Fruit fly (Drosophila melanogaster) whole organism, embryonic: Measurements from ENCODE around the gene Cyp12a5.

Experiments
- Asciz ChIP-seq: fragments of 200-800 bp; sonication (Bioruptor generic); optimal IDR thresholded peaks from 2 replicates; lab custom pipeline; 2017; ENCODE audit warnings: missing biosample characterization, mild to moderate bottlenecking, missing genetic modification characterization, missing genetic modification reagents
- B-H1 ChIP-seq: fragments of 200-800 bp; sonication (Bioruptor generic); IDR thresholded peaks from 3 replicates; pipeline ENCODE4 v1.3.6; 2022; ENCODE audit warnings: missing biosample characterization, missing genetic modification characterization
- CG10543 ChIP-seq: fragments of 200-800 bp; sonication (Bioruptor generic); optimal IDR thresholded peaks from 3 replicates; lab custom pipeline; 2017; ENCODE audit warnings: missing biosample characterization, mild to moderate bottlenecking, missing genetic modification characterization, moderate library complexity
- CG10565 ChIP-seq: fragments of 200-800 bp; sonication (Bioruptor generic); optimal IDR thresholded peaks from 3 replicates; lab custom pipeline; 2016; ENCODE audit warnings: missing biosample characterization, mild to moderate bottlenecking, missing genetic modification characterization
- CG11560 ChIP-seq: fragments of 200-800 bp; sonication (Bioruptor generic); IDR thresholded peaks from 3 replicates; pipeline ENCODE4 v1.3.6; 2022; ENCODE audit warnings: missing biosample characterization, missing genetic modification characterization
- CG12236 ChIP-seq: fragments of 200-800 bp; sonication (Bioruptor generic); optimal IDR thresholded peaks from 2 replicates; lab custom pipeline; 2016; ENCODE audit warnings: missing biosample characterization, missing genetic modification characterization
- CG12299 ChIP-seq: fragments of 200-800 bp; sonication (Bioruptor generic); optimal IDR thresholded peaks from 2 replicates; lab custom pipeline; 2018; ENCODE audit warnings: missing biosample characterization, mild to moderate bottlenecking, missing genetic modification characterization
- CG14710 ChIP-seq: fragments of 200-800 bp; sonication (Bioruptor generic); optimal IDR thresholded peaks from 3 replicates; lab custom pipeline; 2019; ENCODE audit warnings: missing biosample characterization, mild to moderate bottlenecking, missing genetic modification characterization, moderate library complexity
- CG15269 ChIP-seq: fragments of 200-800 bp; sonication (Bioruptor generic); optimal IDR thresholded peaks from 2 replicates; lab custom pipeline; 2018; ENCODE audit warnings: missing biosample characterization, mild to moderate bottlenecking, missing genetic modification characterization, moderate library complexity
- CG1602 ChIP-seq: fragments of 200-800 bp; sonication (Bioruptor generic); optimal IDR thresholded peaks from 3 replicates; lab custom pipeline; 2016; ENCODE audit warnings: missing biosample characterization, missing genetic modification characterization
- CG16815 ChIP-seq: fragments of 200-800 bp; sonication (Bioruptor generic); optimal IDR thresholded peaks from 3 replicates; lab custom pipeline; 2017; ENCODE audit warnings: missing biosample characterization, mild to moderate bottlenecking, missing genetic modification characterization
- CG18476 ChIP-seq: fragments of 200-800 bp; sonication (Bioruptor generic); optimal IDR thresholded peaks from 2 replicates; lab custom pipeline; 2016; ENCODE audit warnings: missing biosample characterization, mild to moderate bottlenecking, missing genetic modification characterization
- CG2129 ChIP-seq: fragments of 200-800 bp; sonication (Bioruptor generic); IDR thresholded peaks from 2 replicates; pipeline ENCODE4 v1.3.6; 2022; ENCODE audit warnings: missing biosample characterization, missing genetic modification characterization; ENCODE audit not compliant: partially characterized antibody
- CG2202 ChIP-seq: fragments of 200-800 bp; sonication (Bioruptor generic); optimal IDR thresholded peaks from 2 replicates; lab custom pipeline; 2018; ENCODE audit warnings: missing biosample characterization, mild to moderate bottlenecking, missing genetic modification characterization
- CG30020 ChIP-seq: fragments of 200-800 bp; optimal IDR thresholded peaks from 2 replicates; lab custom pipeline; 2019; ENCODE audit warnings: missing biosample characterization, mild to moderate bottlenecking, missing genetic modification characterization, moderate library complexity
- CG3163 ChIP-seq: fragments of 200-800 bp; sonication (Bioruptor generic); optimal IDR thresholded peaks from 3 replicates; lab custom pipeline; 2016; ENCODE audit warnings: missing biosample characterization, missing genetic modification characterization
- CG34376 ChIP-seq: fragments of 200-800 bp; sonication (Bioruptor generic); optimal IDR thresholded peaks from 2 replicates; lab custom pipeline; 2018; ENCODE audit warnings: missing biosample characterization, mild to moderate bottlenecking, missing genetic modification characterization
- CG4617 ChIP-seq: fragments of 200-800 bp; sonication (Bioruptor generic); optimal IDR thresholded peaks from 3 replicates; lab custom pipeline; 2016; ENCODE audit warnings: missing biosample characterization, missing genetic modification characterization, borderline replicate concordance
- CG8359 ChIP-seq: fragments of 200-800 bp; sonication (Bioruptor generic); optimal IDR thresholded peaks from 2 replicates; lab custom pipeline; 2017; ENCODE audit warnings: missing biosample characterization, mild to moderate bottlenecking, missing genetic modification characterization, borderline replicate concordance
- CG9797 ChIP-seq: fragments of 200-800 bp; sonication (Bioruptor generic); optimal IDR thresholded peaks from 3 replicates; lab custom pipeline; 2018; ENCODE audit warnings: missing biosample characterization, mild to moderate bottlenecking, missing genetic modification characterization
- Dbx ChIP-seq: fragments of 200-800 bp; sonication (Bioruptor generic); IDR thresholded peaks from 3 replicates; pipeline ENCODE4 v1.3.6; 2022; ENCODE audit warnings: missing biosample characterization, missing genetic modification characterization
- Gug ChIP-seq: fragments of 200-800 bp; sonication (Bioruptor generic); IDR thresholded peaks from 4 replicates; pipeline ENCODE4 v1.3.6; 2022; ENCODE audit warnings: missing biosample characterization, missing genetic modification characterization
- H2.0 ChIP-seq: fragments of 200-800 bp; sonication (Bioruptor generic); IDR thresholded peaks from 2 replicates; pipeline ENCODE4 v1.3.6; 2022; ENCODE audit warnings: missing biosample characterization, missing genetic modification characterization
- HLH4C ChIP-seq: fragments of 200-800 bp; sonication (Bioruptor generic); IDR thresholded peaks from 3 replicates; pipeline ENCODE4 v1.3.6; 2022; ENCODE audit warnings: missing biosample characterization, missing genetic modification characterization; ENCODE audit not compliant: partially characterized antibody
- HmgZ ChIP-seq: fragments of 200-800 bp; sonication (Bioruptor generic); optimal IDR thresholded peaks from 2 replicates; lab custom pipeline; 2018; ENCODE audit warnings: missing biosample characterization, mild to moderate bottlenecking, missing genetic modification characterization
- MTF-1 ChIP-seq: fragments of 200-800 bp; sonication (Bioruptor generic); optimal IDR thresholded peaks from 2 replicates; lab custom pipeline; 2018; ENCODE audit warnings: missing biosample characterization, mild to moderate bottlenecking, missing genetic modification characterization, borderline replicate concordance
- NC2β ChIP-seq: fragments of 200-800 bp; sonication (Bioruptor generic); optimal IDR thresholded peaks from 2 replicates; lab custom pipeline; 2016; ENCODE audit warnings: missing biosample characterization, missing genetic modification characterization
- Nf-YC ChIP-seq: fragments of 200-800 bp; optimal IDR thresholded peaks from 3 replicates; lab custom pipeline; 2019; ENCODE audit warnings: missing biosample characterization, mild to moderate bottlenecking, missing genetic modification characterization, moderate library complexity
- Oaz ChIP-seq: fragments of 200-800 bp; sonication (Bioruptor generic); IDR thresholded peaks from 2 replicates; pipeline ENCODE4 v1.3.6; 2022; ENCODE audit warnings: missing biosample characterization, missing genetic modification characterization
- Sox100B ChIP-seq: fragments of 200-800 bp; sonication (Bioruptor generic); optimal IDR thresholded peaks from 3 replicates; lab custom pipeline; 2018; ENCODE audit warnings: missing biosample characterization, mild to moderate bottlenecking, missing genetic modification characterization
- TFAM ChIP-seq: fragments of 200-800 bp; sonication (Bioruptor generic); optimal IDR thresholded peaks from 2 replicates; lab custom pipeline; 2017; ENCODE audit warnings: missing biosample characterization, missing genetic modification characterization, inconsistent platforms
- ase ChIP-seq: fragments of 200-800 bp; sonication (Bioruptor generic); IDR thresholded peaks from 3 replicates; pipeline ENCODE4 v1.3.6; 2022; ENCODE audit warnings: missing biosample characterization, missing genetic modification characterization
- chinmo ChIP-seq: fragments of 200-800 bp; sonication (Bioruptor generic); IDR thresholded peaks from 4 replicates; pipeline ENCODE4 v1.3.6; 2022; ENCODE audit warnings: missing biosample characterization, missing genetic modification characterization; ENCODE audit not compliant: partially characterized antibody
- chm ChIP-seq: fragments of 200-800 bp; sonication (Bioruptor generic); IDR thresholded peaks from 2 replicates; pipeline ENCODE4 v1.3.6; 2022; ENCODE audit warnings: missing biosample characterization, missing genetic modification characterization
- dati ChIP-seq: fragments of 200-800 bp; sonication (Bioruptor generic); IDR thresholded peaks from 2 replicates; pipeline ENCODE4 v1.3.6; 2022; ENCODE audit warnings: missing biosample characterization, missing genetic modification characterization
- dm ChIP-seq: fragments of 200-800 bp; sonication (Bioruptor generic); optimal IDR thresholded peaks from 3 replicates; lab custom pipeline; 2016; ENCODE audit warnings: missing biosample characterization, missing genetic modification characterization
- gem ChIP-seq: fragments of 200-800 bp; sonication (Bioruptor generic); optimal IDR thresholded peaks from 2 replicates; lab custom pipeline; 2019; ENCODE audit warnings: missing biosample characterization, mild to moderate bottlenecking, missing genetic modification characterization, moderate library complexity
- gsb ChIP-seq: fragments of 200-800 bp; sonication (Bioruptor generic); IDR thresholded peaks from 2 replicates; pipeline ENCODE4 v1.3.6; 2022; ENCODE audit warnings: missing biosample characterization, missing genetic modification characterization
- hbn ChIP-seq: fragments of 200-800 bp; sonication (Bioruptor generic); IDR thresholded peaks from 2 replicates; pipeline ENCODE4 v1.3.6; 2022; ENCODE audit warnings: missing biosample characterization, missing genetic modification characterization; ENCODE audit not compliant: partially characterized antibody
- hkb ChIP-seq, 2 experiments: fragments of 200-800 bp in 1 of 2; fragments of >200 bp in 1 of 2; sonication (Bioruptor generic) in 1 of 2; IDR thresholded peaks in 1 of 2; optimal IDR thresholded peaks in 1 of 2; 2 replicates each; pipeline versions ENCODE4 v1.3.6 to Lab custom; 2017 to 2022; ENCODE audit warnings: missing biosample characterization in 1 of 2, missing genetic modification characterization in 1 of 2
- insv ChIP-seq, 2 experiments: fragments of 200-800 bp; sonication (Bioruptor generic); optimal IDR thresholded peaks; 3 replicates each; lab custom pipeline; 2016 to 2018; ENCODE audit warnings: missing biosample characterization in 2 of 2, missing genetic modification characterization in 2 of 2
- inv ChIP-seq: fragments of 200-800 bp; sonication (Bioruptor generic); IDR thresholded peaks from 2 replicates; pipeline ENCODE4 v1.3.6; 2022; ENCODE audit warnings: missing biosample characterization, missing genetic modification characterization; ENCODE audit not compliant: partially characterized antibody
- kay ChIP-seq: fragments of 200-800 bp; sonication (Bioruptor generic); optimal IDR thresholded peaks from 2 replicates; lab custom pipeline; 2016; ENCODE audit warnings: missing biosample characterization, missing genetic modification characterization
- oc ChIP-seq: fragments of 200-800 bp; sonication (Bioruptor generic); optimal IDR thresholded peaks from 2 replicates; lab custom pipeline; 2018; ENCODE audit warnings: missing biosample characterization, mild to moderate bottlenecking, missing genetic modification characterization, moderate library complexity
- pnt ChIP-seq: fragments of 200-800 bp; sonication (Bioruptor generic); optimal IDR thresholded peaks from 3 replicates; lab custom pipeline; 2016; ENCODE audit warnings: missing biosample characterization, missing genetic modification characterization
- sisA ChIP-seq: fragments of 200-800 bp; sonication (Bioruptor generic); IDR thresholded peaks from 2 replicates; pipeline ENCODE4 v1.3.6; 2022; ENCODE audit warnings: missing biosample characterization, missing genetic modification characterization
- tap ChIP-seq: fragments of 200-800 bp; optimal IDR thresholded peaks from 3 replicates; lab custom pipeline; 2019; ENCODE audit warnings: missing biosample characterization, mild to moderate bottlenecking, missing genetic modification characterization, moderate library complexity
- trem ChIP-seq: fragments of 200-800 bp; optimal IDR thresholded peaks from 3 replicates; lab custom pipeline; 2019; ENCODE audit warnings: missing biosample characterization, mild to moderate bottlenecking, missing genetic modification characterization, moderate library complexity
- usp ChIP-seq: fragments of >200 bp; optimal IDR thresholded peaks from 2 replicates; lab custom pipeline; 2017; ENCODE audit warnings: missing biosample characterization, missing genetic modification characterization

Cyp12a5 gene

dm6 chr3R:19180263-19180893 is 47.9 kb downstream of the Cyp12a5 start, which contains the start of the genes CG5555 and myd (continued):
- TF ChIP-seq inv (GFP tag; lab: Robert Waterston, UW) = peak; percentile 49
- TF ChIP-seq B-H1 (GFP tag; lab: Robert Waterston, UW) = no peak; the same call in 2 of the 3 replicates
- no peak for TF ChIP-seq Oaz (GFP tag; lab: Robert Waterston, UW)
- no peak for TF ChIP-seq CG18476 (GFP tag; lab: Kevin White, UChicago)
- TF ChIP-seq CG10543 = peak; percentile 39
- TF ChIP-seq usp = no peak
- TF ChIP-seq HmgZ (tag; lab: Kevin White, UChicago) = peak; percentile 50
- TF ChIP-seq CG12299 = no peak
- no peak for TF ChIP-seq CG8359 (GFP tag; lab: Kevin White, UChicago)
- TF ChIP-seq ase = 0 out of 3 replicates have a peak, but pooled peaks have one; percentile 15
- TF ChIP-seq CG15269 (tag; lab: Kevin White, UChicago) = no peak
- no peak for TF ChIP-seq CG12236 (GFP tag; lab: Kevin White, UChicago)
- no peak for TF ChIP-seq oc
- TF ChIP-seq CG34376 (GFP tag; lab: Kevin White, UChicago) = no peak
- TF ChIP-seq NC2β = no peak
- no peak for TF ChIP-seq MTF-1 (GFP tag; lab: Kevin White, UChicago)
- TF ChIP-seq CG3163 (GFP tag; lab: Kevin White, UChicago) = no peak
- peak; percentile 28; the same call in 1 of the 2 replicates for TF ChIP-seq chm (GFP tag; lab: Robert Waterston, UW)
- TF ChIP-seq H2.0 (GFP tag; lab: Robert Waterston, UW) = peak; percentile 25; the same call in 1 of the 2 replicates
- no peak for TF ChIP-seq CG1602
- TF ChIP-seq TFAM (GFP tag; lab: Kevin White, UChicago) = no peak
- TF ChIP-seq Gug (GFP tag; lab: Robert Waterston, UW) = no peak
- no peak for TF ChIP-seq hkb (optimal IDR thresholded peaks at IDR 0.05; lab: Kevin White, UChicago)
- TF ChIP-seq hkb (GFP tag; IDR thresholded peaks at IDR 0.05; lab: Robert Waterston, UW) = peak; percentile 38; the same call in 1 of the 2 replicates
- TF ChIP-seq sisA (GFP tag; lab: Robert Waterston, UW) = no peak
- TF ChIP-seq Nf-YC = no peak
- TF ChIP-seq pnt (GFP tag; lab: Kevin White, UChicago) = no peak
- TF ChIP-seq gem (tag; lab: Kevin White, UChicago) = peak; percentile 45
- TF ChIP-seq Asciz (GFP tag; lab: Kevin White, UChicago) = no peak
- TF ChIP-seq tap (tag; lab: Kevin White, UChicago) = no peak
- no peak for TF ChIP-seq CG30020 (tag; lab: Kevin White, UChicago)
- no peak for TF ChIP-seq Dbx (GFP tag; lab: Robert Waterston, UW)
- peak; percentile 38; the same call in 1 of the 2 replicates for TF ChIP-seq hbn (GFP tag; lab: Robert Waterston, UW)
- TF ChIP-seq CG2202 (tag; lab: Kevin White, UChicago) = no peak
- no peak for TF ChIP-seq kay
- TF ChIP-seq dati = no peak
- TF ChIP-seq CG10565 (GFP tag; lab: Kevin White, UChicago) = no peak
- TF ChIP-seq chinmo (GFP tag; lab: Robert Waterston, UW) = peak; percentile 79; the same call in 3 of the 4 replicates
- TF ChIP-seq CG16815 (GFP tag; lab: Kevin White, UChicago) = no peak
- TF ChIP-seq Sox100B (GFP tag; lab: Kevin White, UChicago) = no peak
- TF ChIP-seq dm (GFP tag; lab: Kevin White, UChicago) = no peak
- peak; percentile 26 for TF ChIP-seq CG14710 (tag; lab: Kevin White, UChicago)
- no peak for TF ChIP-seq CG11560 (tag; lab: Robert Waterston, UW)
- TF ChIP-seq trem = peak; percentile 36
- TF ChIP-seq insv (GFP tag; optimal IDR thresholded peaks at IDR 0.05; lab: Kevin White, UChicago) = no peak
- TF ChIP-seq HLH4C = peak; percentile 91
- no peak for TF ChIP-seq CG2129 (GFP tag; lab: Robert Waterston, UW)
- TF ChIP-seq CG9797 = no peak
- no peak for TF ChIP-seq gsb (GFP tag; lab: Robert Waterston, UW)
- TF ChIP-seq CG4617 (GFP tag; lab: Kevin White, UChicago) = peak; percentile 60
